Worm (Caenorhabditis elegans): ENCODE results near the gene F21C10.18.

DNA sequence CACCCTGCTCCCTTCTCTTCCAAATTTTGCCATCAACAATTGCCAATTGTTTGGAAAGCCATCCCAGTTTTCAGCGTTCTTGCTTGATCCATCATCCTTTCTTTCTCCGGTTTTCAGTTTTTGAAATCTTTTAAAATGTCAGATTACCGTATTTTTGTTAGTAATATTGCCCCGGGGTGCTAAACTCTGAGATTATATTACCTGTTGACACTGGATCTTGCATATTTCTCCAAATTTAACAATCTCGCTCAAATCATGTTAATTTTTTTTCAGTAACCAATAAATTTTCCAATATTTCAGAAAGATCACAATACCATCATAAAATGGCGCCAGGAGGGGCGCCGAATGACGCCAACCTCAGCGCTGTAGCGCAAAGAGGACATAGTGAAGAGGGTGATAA, 4.1 kb downstream of the F21C10.18 start, which contains the start of gene F21C10.7:
- TF ChIP-seq flt-1 (GFP tag; IDR thresholded peaks at IDR 0.05) = no peak
- TF ChIP-seq klf-2 (GFP tag; conservative IDR thresholded peaks at IDR 0.05) = no peak
- TF ChIP-seq med-1 (GFP tag; optimal IDR thresholded peaks at IDR 0.05; ENCODE audit: insufficient read depth) = no peak
- TF ChIP-seq tab-1 (GFP tag; IDR thresholded peaks at IDR 0.05) = no peak
- no peak for TF ChIP-seq ref-1 (GFP tag; conservative IDR thresholded peaks at IDR 0.05)
- no peak for TF ChIP-seq ztf-29 (GFP tag; IDR thresholded peaks at IDR 0.05)
- no peak for TF ChIP-seq ztf-23 (GFP tag; IDR thresholded peaks at IDR 0.05)
- no peak for TF ChIP-seq T22C8.4 (GFP tag; IDR thresholded peaks at IDR 0.05)
